Worm (Caenorhabditis elegans) whole organism, L2 larva: Measurements from ENCODE around the gene cct-4.

Experiments used
- F13H6.1 ChIP-seq: sonication (generic microtip); optimal IDR thresholded peaks from 2 replicates; lab custom pipeline; 2016; ENCODE audit warnings: missing genetic modification characterization, missing compliant biosample characterization
- R02D3.7 ChIP-seq: fragments of 150-350 bp; optimal IDR thresholded peaks from 2 replicates; lab custom pipeline; 2014; ENCODE audit warnings: missing biosample characterization, missing genetic modification characterization
- Y55F3AM.14 ChIP-seq: fragments of 200-800 bp; sonication (Bioruptor generic); optimal IDR thresholded peaks from 2 replicates; lab custom pipeline; 2018; ENCODE audit warnings: mild to moderate bottlenecking, missing genetic modification characterization, missing compliant biosample characterization
- ZK546.5 ChIP-seq: sonication (generic microtip); optimal IDR thresholded peaks from 2 replicates; lab custom pipeline; 2017; ENCODE audit warnings: missing biosample characterization, missing genetic modification characterization
- alr-1 ChIP-seq: fragments of 150-350 bp; optimal IDR thresholded peaks from 2 replicates; lab custom pipeline; 2014; ENCODE audit warnings: missing biosample characterization, missing genetic modification characterization
- aly-2 ChIP-seq: fragments of 150-350 bp; optimal IDR thresholded peaks from 2 replicates; lab custom pipeline; 2014; ENCODE audit warnings: missing biosample characterization, missing genetic modification characterization
- ama-1 ChIP-seq: fragments of 150-350 bp; optimal IDR thresholded peaks from 2 replicates; lab custom pipeline; 2018; ENCODE audit warnings: inconsistent platforms
- blmp-1 ChIP-seq: sonication (generic microtip); optimal IDR thresholded peaks from 2 replicates; lab custom pipeline; 2017; ENCODE audit warnings: missing genetic modification characterization, mild to moderate bottlenecking, missing compliant biosample characterization, antibody characterized with exemption, moderate library complexity; ENCODE audit not compliant: insufficient read depth
- ceh-16 ChIP-seq: fragments of 150-350 bp; optimal IDR thresholded peaks from 2 replicates; lab custom pipeline; 2014; ENCODE audit warnings: missing biosample characterization, missing genetic modification characterization
- crh-2 ChIP-seq: sonication (generic microtip); optimal IDR thresholded peaks from 2 replicates; lab custom pipeline; 2017; ENCODE audit warnings: missing biosample characterization, missing genetic modification characterization
- dmd-4 ChIP-seq: sonication (generic microtip); optimal IDR thresholded peaks from 2 replicates; lab custom pipeline; 2017; ENCODE audit warnings: missing biosample characterization, missing genetic modification characterization
- elt-1 ChIP-seq: fragments of 150-350 bp; optimal IDR thresholded peaks from 2 replicates; lab custom pipeline; 2014; ENCODE audit warnings: missing biosample characterization, missing genetic modification characterization
- fos-1 ChIP-seq: fragments of 150-350 bp; optimal IDR thresholded peaks from 2 replicates; lab custom pipeline; 2014; ENCODE audit warnings: missing biosample characterization, missing genetic modification characterization
- gmeb-1 ChIP-seq: fragments of 150-350 bp; optimal IDR thresholded peaks from 2 replicates; lab custom pipeline; 2014; ENCODE audit warnings: missing biosample characterization, missing genetic modification characterization
- lin-11 ChIP-seq: fragments of 150-350 bp; sonication (generic microtip); optimal IDR thresholded peaks from 2 replicates; lab custom pipeline; 2014; ENCODE audit warnings: missing biosample characterization, missing genetic modification characterization, inconsistent platforms, mixed read lengths
- lsy-2 ChIP-seq, 2 experiments: fragments of 150-350 bp in 1 of 2; sonication (generic microtip) in 1 of 2; optimal IDR thresholded peaks; 2 replicates each; lab custom pipeline; 2014 to 2017; ENCODE audit warnings: missing biosample characterization in 2 of 2, missing genetic modification characterization in 2 of 2
- mab-5 ChIP-seq: fragments of 150-350 bp; optimal IDR thresholded peaks from 2 replicates; lab custom pipeline; 2014; ENCODE audit warnings: missing biosample characterization, missing genetic modification characterization
- mdl-1 ChIP-seq, 2 experiments: fragments of 150-350 bp in 1 of 2; sonication (generic microtip) in 1 of 2; optimal IDR thresholded peaks; 2 replicates each; lab custom pipeline; 2017; ENCODE audit warnings: missing biosample characterization in 2 of 2, missing genetic modification characterization in 2 of 2
- nhr-10 ChIP-seq: sonication (generic microtip); optimal IDR thresholded peaks from 2 replicates; lab custom pipeline; 2017; ENCODE audit warnings: missing biosample characterization, missing genetic modification characterization
- nhr-11 ChIP-seq: fragments of 150-350 bp; optimal IDR thresholded peaks from 2 replicates; lab custom pipeline; 2014; ENCODE audit warnings: missing biosample characterization, missing genetic modification characterization
- nhr-12 ChIP-seq: fragments of 150-350 bp; optimal IDR thresholded peaks from 2 replicates; lab custom pipeline; 2014; ENCODE audit warnings: missing biosample characterization, missing genetic modification characterization
- nhr-129 ChIP-seq: fragments of 150-350 bp; optimal IDR thresholded peaks from 2 replicates; lab custom pipeline; 2014; ENCODE audit warnings: missing biosample characterization, missing genetic modification characterization
- nhr-21 ChIP-seq: fragments of 150-350 bp; optimal IDR thresholded peaks from 2 replicates; lab custom pipeline; 2014; ENCODE audit warnings: missing biosample characterization, missing genetic modification characterization
- nhr-23 ChIP-seq: fragments of 150-350 bp; optimal IDR thresholded peaks from 2 replicates; lab custom pipeline; 2014; ENCODE audit warnings: missing biosample characterization, missing genetic modification reagents, missing genetic modification characterization
- nhr-237 ChIP-seq: fragments of 150-350 bp; optimal IDR thresholded peaks from 2 replicates; lab custom pipeline; 2014; ENCODE audit warnings: missing biosample characterization, missing genetic modification characterization
- nhr-25 ChIP-seq: fragments of 150-350 bp; sonication (generic microtip); optimal IDR thresholded peaks from 3 replicates; lab custom pipeline; 2014; ENCODE audit warnings: missing biosample characterization, missing genetic modification characterization
- nhr-6 ChIP-seq: fragments of 150-350 bp; optimal IDR thresholded peaks from 2 replicates; lab custom pipeline; 2014; ENCODE audit warnings: missing biosample characterization, missing genetic modification characterization
- nhr-77 ChIP-seq: fragments of 150-350 bp; optimal IDR thresholded peaks from 2 replicates; lab custom pipeline; 2014; ENCODE audit warnings: missing biosample characterization, missing genetic modification characterization
- skn-1 ChIP-seq: sonication (generic microtip); optimal IDR thresholded peaks from 2 replicates; lab custom pipeline; 2017; ENCODE audit warnings: missing biosample characterization, missing genetic modification characterization
- sma-9 ChIP-seq, 2 experiments: fragments of 150-350 bp in 1 of 2; sonication (generic microtip) in 1 of 2; optimal IDR thresholded peaks; 2 replicates each; lab custom pipeline; 2014 to 2016; ENCODE audit warnings: missing genetic modification characterization in 2 of 2, mild to moderate bottlenecking in 1 of 2, missing biosample characterization in 1 of 2, missing compliant biosample characterization in 1 of 2, missing genetic modification reagents in 1 of 2, moderate library complexity in 1 of 2
- unc-39 ChIP-seq: fragments of 150-350 bp; optimal IDR thresholded peaks from 2 replicates; lab custom pipeline; 2014; ENCODE audit warnings: missing biosample characterization, missing genetic modification characterization
- unc-55 ChIP-seq: fragments of 150-350 bp; sonication (generic microtip); optimal IDR thresholded peaks from 3 replicates; lab custom pipeline; 2014; ENCODE audit warnings: missing biosample characterization, missing genetic modification reagents, missing genetic modification characterization
- unc-62 ChIP-seq: fragments of 150-350 bp; optimal IDR thresholded peaks from 2 replicates; lab custom pipeline; 2014; ENCODE audit warnings: missing biosample characterization, missing genetic modification reagents, missing genetic modification characterization
- zag-1 ChIP-seq: fragments of 150-350 bp; optimal IDR thresholded peaks from 2 replicates; lab custom pipeline; 2014; ENCODE audit warnings: missing biosample characterization, missing genetic modification characterization
- ztf-4 ChIP-seq: fragments of 150-350 bp; optimal IDR thresholded peaks from 2 replicates; lab custom pipeline; 2014; ENCODE audit warnings: missing biosample characterization, missing genetic modification characterization

Gene cct-4

ce11 chrII:8311484-8311883 lies 28.0 kb downstream of the cct-4 start:
- TF ChIP-seq mab-5 = peak; percentile 29
- no peak for TF ChIP-seq alr-1 (tag; lab: Kevin White, UChicago)
- no peak for TF ChIP-seq crh-2 (tag; lab: Kevin White, UChicago)
- peak; percentile 55 for TF ChIP-seq unc-55 (GFP tag; lab: Kevin White, UChicago)
- no peak for TF ChIP-seq unc-62 (GFP tag; lab: Kevin White, UChicago)
- TF ChIP-seq nhr-6 (tag; lab: Kevin White, UChicago) = no peak

- no peak for TF ChIP-seq nhr-129 (tag; lab: Kevin White, UChicago)
- TF ChIP-seq mab-5 = no peak
- TF ChIP-seq blmp-1 = no peak
- TF ChIP-seq nhr-25 (tag; lab: Kevin White, UChicago) = no peak
- no peak for TF ChIP-seq zag-1 (tag; lab: Kevin White, UChicago)
- TF ChIP-seq unc-62 (GFP tag; lab: Kevin White, UChicago) = no peak
- no peak for TF ChIP-seq sma-9 (GFP tag; optimal IDR thresholded peaks at IDR 0.05; lab: Kevin White, UChicago)
- no peak for TF ChIP-seq sma-9 (tag; optimal IDR thresholded peaks at IDR 0.05; lab: Kevin White, UChicago)
- TF ChIP-seq nhr-23 (tag; lab: Kevin White, UChicago) = no peak
These were observed 28.5 kb downstream of the cct-4 start for ce11 chrII:8312012-8312411.

- TF ChIP-seq nhr-10 (tag; lab: Kevin White, UChicago) (no peak), fos-1 (tag; lab: Kevin White, UChicago) (no peak), nhr-21 (tag; lab: Kevin White, UChicago) (no peak), mdl-1 (tag; optimal IDR thresholded peaks at IDR 0.05; lab: Kevin White, UChicago) (no peak), nhr-6 (tag; lab: Kevin White, UChicago) (no peak), R02D3.7 (tag; lab: Kevin White, UChicago) (no peak), elt-1 (tag; lab: Kevin White, UChicago) (no peak), F13H6.1 (tag; lab: Kevin White, UChicago) (no peak), Y55F3AM.14 (GFP tag; lab: Kevin White, UChicago) (no peak), unc-55 (GFP tag; lab: Kevin White, UChicago) (no peak), nhr-237 (tag; lab: Kevin White, UChicago) (no peak), nhr-77 (no peak), ama-1 (lab: Kevin White, UChicago) (no peak), ZK546.5 (no peak), crh-2 (tag; lab: Kevin White, UChicago) (no peak), unc-62 (GFP tag; lab: Kevin White, UChicago) (no peak), nhr-129 (tag; lab: Kevin White, UChicago) (no peak), zag-1 (tag; lab: Kevin White, UChicago) (no peak), ztf-4 (tag; lab: Kevin White, UChicago) (no peak), lsy-2 (tag; optimal IDR thresholded peaks at IDR 0.05; lab: Kevin White, UChicago) (no peak)
These were observed 31.3 kb downstream of the cct-4 start for ce11 chrII:8314768-8315167.

ce11 chrII:8316701-8317100 lies 33.2 kb downstream of the cct-4 start:
- TF ChIP-seq unc-55 (GFP tag; lab: Kevin White, UChicago) = peak; percentile 60
- TF ChIP-seq nhr-11 (tag; lab: Kevin White, UChicago) = no peak
- peak; percentile 39 for TF ChIP-seq mab-5
- TF ChIP-seq, all 48 proteins: peak for 2

- no peak for TF ChIP-seq skn-1 (tag; lab: Kevin White, UChicago)
- no peak for TF ChIP-seq nhr-12
- no peak for TF ChIP-seq ceh-16 (tag; lab: Kevin White, UChicago)
- no peak for TF ChIP-seq unc-39 (tag; lab: Kevin White, UChicago)
- TF ChIP-seq crh-2 (tag; lab: Kevin White, UChicago) = no peak
- TF ChIP-seq lsy-2 (tag; optimal IDR thresholded peaks at IDR 0.05; lab: Kevin White, UChicago) = no peak
- no peak for TF ChIP-seq mdl-1 (tag; optimal IDR thresholded peaks at IDR 0.05; lab: Kevin White, UChicago)
- TF ChIP-seq fos-1 (tag; lab: Kevin White, UChicago) = no peak
- no peak for TF ChIP-seq gmeb-1 (tag; lab: Kevin White, UChicago)
- TF ChIP-seq aly-2 (tag; lab: Kevin White, UChicago) = no peak
- TF ChIP-seq R02D3.7 (tag; lab: Kevin White, UChicago) = no peak
- TF ChIP-seq mab-5 = no peak
- TF ChIP-seq lin-11 (tag; lab: Kevin White, UChicago) = no peak
- no peak for TF ChIP-seq nhr-237 (tag; lab: Kevin White, UChicago)
- no peak for TF ChIP-seq dmd-4 (tag; lab: Kevin White, UChicago)
- no peak for TF ChIP-seq ZK546.5
- TF ChIP-seq, all 48 proteins: peak for 0
These were observed 37.8 kb downstream of the cct-4 start, which contains the start of gene shw-1 for ce11 chrII:8321244-8321643. Gene shw-1, minus strand, starts transcription at chrII:8321471.
